Fruit fly (Drosophila melanogaster): Measurements from ENCODE around the gene Sf3b6.
"Not testable (repeated sequence)": the region's sequence is repeated elsewhere in the genome, so short reads cannot be mapped to it uniquely, and the experiment has no call there.

Sf3b6 gene

DNA sequence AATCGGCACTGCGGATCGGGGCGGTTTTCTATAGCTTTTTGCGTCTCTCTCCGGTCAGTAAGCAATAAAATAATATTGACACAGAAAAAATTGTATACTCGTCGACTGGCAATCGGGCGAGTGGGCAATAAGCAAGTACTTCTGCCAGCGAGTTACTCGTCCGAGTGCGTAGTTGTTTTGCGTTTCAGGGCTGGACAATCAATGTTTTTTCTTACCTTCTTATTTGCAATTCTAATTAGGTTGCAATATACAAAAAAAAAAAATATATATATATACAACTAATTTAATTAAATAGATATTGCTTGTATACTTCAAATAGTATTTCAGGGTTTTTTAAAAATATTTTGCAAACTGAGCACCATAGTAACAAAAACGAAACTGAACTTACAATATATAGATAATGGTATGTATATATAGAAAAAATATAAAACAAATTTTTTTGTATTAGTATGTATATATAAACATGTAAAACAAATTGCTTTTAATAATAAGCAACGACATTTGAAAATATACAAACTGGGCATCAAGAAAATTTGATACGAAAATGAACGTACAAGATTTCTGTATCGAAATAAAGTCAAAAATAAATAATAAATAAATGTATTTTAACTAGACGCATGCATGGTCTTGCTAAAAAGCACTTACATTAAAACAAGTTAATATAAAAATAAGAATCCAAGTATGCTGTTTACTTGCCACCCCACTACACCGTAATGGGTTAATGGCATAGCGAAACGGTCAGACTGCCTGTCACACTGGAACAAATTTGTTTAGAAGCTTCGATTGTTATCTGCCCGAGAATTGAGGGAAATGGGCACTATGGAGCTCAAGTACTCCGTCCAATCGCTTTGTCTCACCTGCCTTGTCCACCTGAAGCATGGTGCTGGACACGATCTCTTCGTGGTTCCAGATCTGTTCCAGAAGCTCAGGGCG, 3.7 kb downstream of the Sf3b6 start, which contains the start of the genes D19A and CG7386:
D19A (minus strand) TSS at position 129 of the 933 bp plus-strand sequence.
CG7386 (plus strand) TSS at position 751 of the 933 bp plus-strand sequence.
- TF ChIP-seq CTCF (optimal IDR thresholded peaks at IDR 0.05) (no peak), CG8478 (optimal IDR thresholded peaks at IDR 0.05) (no peak)

DNA sequence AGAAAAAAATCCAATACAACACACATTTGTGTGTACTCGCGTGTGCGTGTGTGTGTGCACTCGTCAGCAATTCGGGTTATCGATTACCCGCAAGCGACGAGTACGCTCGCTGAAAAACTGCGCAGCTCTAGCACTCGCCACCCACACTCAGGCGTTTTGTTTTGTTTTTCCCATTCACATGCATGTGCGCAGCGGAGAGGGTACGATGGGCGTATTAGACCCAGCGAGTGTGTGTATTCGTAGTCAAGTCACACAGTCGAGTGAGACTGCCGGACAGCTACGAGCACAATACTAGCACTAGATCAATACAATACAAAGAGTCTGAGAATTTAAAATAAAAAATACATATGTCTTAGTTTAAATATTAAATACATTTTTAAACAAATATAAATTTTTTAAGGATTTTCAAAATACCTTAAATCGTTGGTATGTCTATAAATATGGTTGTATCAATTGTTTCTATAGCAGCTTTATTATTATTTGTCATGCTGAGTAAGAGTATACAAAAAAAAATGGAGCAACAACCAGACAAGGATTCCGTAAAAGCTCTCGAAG, 8.0 kb downstream of the Sf3b6 start, which contains the start of the genes D19B and CG43293:
D19B (minus strand) TSS at position 37 of the 555 bp plus-strand sequence.
CG43293 (plus strand) TSS at position 306 of the 555 bp plus-strand sequence.
- TF ChIP-seq CTCF (optimal IDR thresholded peaks at IDR 0.05) (peak; percentile 30 to 53), CG8478 (optimal IDR thresholded peaks at IDR 0.05) (no peak)

DNA sequence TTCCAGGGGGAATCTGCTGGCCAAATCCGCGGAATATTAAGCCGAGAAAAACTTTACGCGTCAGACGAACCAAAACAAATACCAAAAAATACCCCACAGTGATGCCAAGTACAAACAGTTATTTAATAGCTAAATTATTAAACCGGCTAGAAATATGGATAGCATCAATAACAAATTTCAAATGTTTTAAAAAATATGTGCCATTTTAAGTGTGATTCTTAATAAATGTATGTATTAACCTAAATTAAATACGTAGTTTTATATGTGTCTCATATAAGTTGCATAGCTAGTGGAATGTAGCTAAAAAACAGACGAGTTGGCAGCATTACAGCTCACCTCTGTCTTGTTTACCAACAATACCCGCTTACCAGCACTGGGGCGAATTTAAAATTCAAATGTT, 11.2 kb downstream of the Sf3b6 start, which contains the start of gene CG10274:
CG10274 (minus strand) TSS at position 54 of the 400 bp plus-strand sequence.
- TF ChIP-seq CG8478 (optimal IDR thresholded peaks at IDR 0.05) = no peak
- TF ChIP-seq CTCF (optimal IDR thresholded peaks at IDR 0.05) = no peak

DNA sequence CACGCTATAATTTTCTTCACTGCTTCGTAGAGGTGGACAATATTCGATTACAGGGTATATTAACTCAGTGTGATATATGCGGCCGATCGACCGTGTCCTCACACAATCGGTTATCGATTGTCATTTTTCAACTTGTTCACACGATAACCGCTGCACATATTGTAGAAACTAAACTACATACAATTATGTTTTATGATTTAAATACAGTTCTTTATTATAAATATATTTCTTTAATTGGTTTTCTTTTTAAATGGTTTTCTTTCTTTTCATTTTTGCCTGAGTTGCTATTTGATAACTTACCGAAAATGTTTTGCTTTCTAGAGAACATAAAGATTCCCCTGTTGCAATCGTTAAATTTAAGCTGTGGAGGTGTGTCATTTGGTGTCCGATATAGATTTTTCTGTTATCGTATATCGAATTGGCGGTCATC, 19.1 kb downstream of the Sf3b6 start, which contains the start of the genes fmt and CG7376:
fmt (minus strand) TSS at position 55 of the 430 bp plus-strand sequence.
CG7376 (plus strand) TSS at position 423 of the 430 bp plus-strand sequence.
- no peak for TF ChIP-seq CG8478 (optimal IDR thresholded peaks at IDR 0.05)
- no peak for TF ChIP-seq CTCF (optimal IDR thresholded peaks at IDR 0.05)

DNA sequence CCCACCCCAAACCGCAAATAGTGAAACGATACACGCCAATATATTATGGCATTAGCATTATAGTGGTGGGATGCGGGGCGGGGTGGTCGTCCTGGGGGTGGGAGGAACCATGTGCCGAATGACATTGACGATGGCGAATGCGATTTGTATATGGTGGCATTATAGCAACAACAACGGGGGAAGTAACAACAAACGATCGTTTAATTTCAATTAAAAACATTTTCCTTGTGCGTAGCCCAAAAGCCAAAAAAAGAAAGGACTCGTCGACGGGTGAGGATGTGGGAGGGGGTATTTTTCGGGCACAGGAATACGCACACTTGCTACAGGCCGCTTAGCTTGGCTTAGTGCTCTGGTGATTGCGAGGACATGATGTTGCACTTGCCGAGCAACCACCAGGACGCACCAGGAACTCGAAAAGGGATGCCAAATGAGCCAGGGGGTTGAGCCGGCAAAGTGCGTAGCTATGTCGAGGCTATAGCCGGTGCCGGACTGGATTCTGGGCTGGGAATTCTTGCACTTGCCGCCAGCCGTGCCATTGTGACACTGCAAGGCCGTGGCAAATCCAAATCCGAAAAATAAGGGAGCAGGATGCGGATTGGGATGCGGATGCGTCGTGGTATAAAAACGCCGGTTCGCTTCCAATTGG, 30.4 kb downstream of the Sf3b6 start, which contains the start of gene Prdm13:
Prdm13 (plus strand) TSS at position 645 of the 646 bp plus-strand sequence.
- TF ChIP-seq CTCF (optimal IDR thresholded peaks at IDR 0.05) = no peak
- TF ChIP-seq CG8478 (optimal IDR thresholded peaks at IDR 0.05) = no peak

DNA sequence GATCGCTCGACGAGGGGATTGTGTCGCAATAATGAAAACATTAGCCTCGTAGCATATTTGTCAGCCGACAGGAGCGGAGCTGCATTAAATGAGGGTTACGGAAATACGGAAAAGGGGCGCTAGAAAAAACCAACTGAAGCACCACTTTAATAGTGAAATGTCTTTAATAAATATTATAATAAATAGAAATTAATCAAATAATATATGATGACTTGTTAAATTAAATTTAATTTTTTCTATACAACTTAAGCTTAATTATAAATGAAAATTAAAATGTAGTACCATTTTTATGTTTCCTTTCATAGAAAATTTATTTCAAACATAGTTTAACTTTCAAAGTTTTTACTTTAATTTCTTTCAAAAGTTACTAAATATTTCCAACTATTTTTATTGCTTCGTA, 31.0 kb downstream of the Sf3b6 start:
- TF ChIP-seq CG8478 (optimal IDR thresholded peaks at IDR 0.05) (no peak), CTCF (optimal IDR thresholded peaks at IDR 0.05) (no peak)

DNA sequence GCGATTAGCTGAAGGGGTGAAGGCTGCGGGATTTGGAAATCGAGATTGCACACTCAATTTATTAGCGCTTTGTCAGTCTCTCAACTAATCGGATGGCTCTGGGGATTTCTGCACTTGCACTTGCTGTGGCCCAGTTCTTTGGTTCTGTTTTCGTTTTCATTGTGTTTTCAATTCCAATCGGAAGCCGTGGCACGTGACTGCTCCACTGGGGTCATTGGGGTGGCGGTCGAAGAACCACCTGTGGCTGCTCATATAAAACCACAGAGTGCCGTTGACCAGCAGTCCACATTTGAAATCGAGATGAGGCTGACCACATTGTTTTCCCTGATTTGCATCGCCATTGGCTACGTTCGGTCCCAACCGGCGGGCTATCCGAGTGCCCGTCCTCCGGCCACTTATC, 32.5 kb downstream of the Sf3b6 start, which contains the start of gene Cpr65Az:
Cpr65Az (plus strand) TSS at position 301 of the 400 bp plus-strand sequence.
- TF ChIP-seq CTCF (optimal IDR thresholded peaks at IDR 0.05) (no peak), CG8478 (optimal IDR thresholded peaks at IDR 0.05) (no peak)

DNA sequence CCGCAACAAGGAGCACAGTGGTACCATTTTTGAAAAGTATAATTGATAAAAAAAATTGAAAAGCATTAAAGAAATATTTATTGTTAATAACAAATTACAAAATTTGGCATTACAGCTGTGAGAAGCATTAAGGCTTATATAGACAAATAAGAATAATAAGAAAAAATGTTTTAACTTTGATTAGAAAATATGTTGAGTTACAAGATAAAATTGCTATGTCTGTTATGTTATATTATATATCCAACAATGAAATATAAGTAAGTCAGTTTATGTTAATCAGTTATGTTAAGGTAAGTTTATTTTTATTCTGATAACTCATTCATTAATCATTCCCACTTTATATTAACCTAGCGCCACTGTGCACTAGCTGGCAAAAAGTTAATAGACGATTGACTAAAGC, 33.1 kb downstream of the Sf3b6 start:
- TF ChIP-seq CG8478 (optimal IDR thresholded peaks at IDR 0.05) = no peak
- TF ChIP-seq CTCF (optimal IDR thresholded peaks at IDR 0.05) = no peak

DNA sequence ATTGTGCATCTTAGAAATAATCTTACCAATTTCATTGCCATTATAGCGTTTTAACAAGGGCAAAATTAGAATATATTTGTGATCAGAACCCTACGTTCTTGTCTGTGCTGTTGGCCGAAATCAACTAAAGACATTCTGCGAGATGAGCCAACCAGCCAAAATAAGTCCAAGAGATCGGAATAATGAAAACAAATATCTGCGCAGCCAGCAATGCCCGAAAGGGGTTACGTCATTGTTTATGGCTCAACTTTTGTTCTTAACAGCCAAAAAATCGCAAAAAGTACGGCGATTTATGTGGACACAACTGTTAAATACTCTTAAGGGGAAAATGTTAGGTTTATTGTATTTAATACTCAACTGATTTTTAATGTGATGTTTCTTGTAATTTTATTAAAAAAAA, 34.4 kb downstream of the Sf3b6 start, which contains the start of gene Cpr65Ay:
Cpr65Ay (minus strand) TSS at position 101 of the 400 bp plus-strand sequence.
- TF ChIP-seq CTCF (optimal IDR thresholded peaks at IDR 0.05) = no peak
- no peak for TF ChIP-seq CG8478 (optimal IDR thresholded peaks at IDR 0.05)

DNA sequence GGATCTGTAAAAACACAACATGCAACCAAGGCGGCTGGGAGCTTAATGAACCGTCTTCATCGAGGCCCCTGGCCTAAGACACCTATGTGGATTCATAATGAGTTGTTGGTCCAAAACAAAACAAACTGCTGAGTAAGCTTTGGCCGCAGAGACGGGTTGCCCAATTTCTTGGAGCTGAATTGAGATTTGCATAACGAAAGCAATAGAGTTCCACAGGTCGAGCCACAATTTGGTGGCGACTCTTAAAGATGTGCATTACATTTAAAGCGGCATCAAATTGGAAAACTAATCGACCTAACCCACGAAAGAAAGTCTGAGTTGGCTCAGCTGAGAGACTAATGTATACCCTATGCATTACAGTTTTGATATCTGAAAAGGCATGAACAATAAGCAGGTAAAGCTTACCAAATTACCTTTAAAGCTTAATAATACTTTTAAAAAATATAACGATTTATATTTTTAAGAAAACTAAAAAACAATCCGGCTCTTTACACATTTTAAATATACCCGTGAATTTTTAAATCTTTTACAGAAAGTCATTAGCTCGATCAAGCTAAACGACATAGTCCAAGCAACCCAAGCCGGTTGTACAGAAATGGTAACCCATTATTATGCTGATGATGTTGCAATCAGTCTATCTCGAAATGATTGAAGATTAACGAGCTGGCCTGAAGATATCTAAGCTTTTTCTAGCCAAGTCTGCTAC, 35.5 kb downstream of the Sf3b6 start, which contains the start of gene CG13297:
CG13297 (minus strand) TSS at position 51 of the 706 bp plus-strand sequence.
- no peak for TF ChIP-seq CTCF (optimal IDR thresholded peaks at IDR 0.05)

DNA sequence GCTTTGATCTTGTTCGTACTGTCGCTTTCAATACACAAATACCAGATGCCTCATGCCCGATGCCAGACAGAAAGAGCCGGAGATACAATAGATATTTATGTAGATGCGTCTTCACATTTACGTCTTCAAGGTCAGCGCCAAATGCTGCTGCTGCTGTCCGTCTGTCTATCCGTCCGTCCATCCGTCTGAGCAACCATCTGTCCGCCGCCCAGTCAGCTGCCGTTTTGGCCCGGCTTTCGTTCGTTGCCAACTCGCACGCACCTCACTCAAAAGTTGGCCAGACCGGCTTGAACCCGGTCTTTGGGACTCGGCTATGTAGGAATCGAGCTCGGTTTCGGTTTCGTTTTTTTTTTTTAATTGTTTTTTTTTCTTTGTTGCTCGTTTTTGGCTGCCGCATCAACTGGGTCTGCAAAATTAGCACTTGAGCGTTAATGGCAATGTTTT, 38.0 kb downstream of the Sf3b6 start:
- no peak for TF ChIP-seq CTCF (optimal IDR thresholded peaks at IDR 0.05)
- no peak for TF ChIP-seq CG8478 (optimal IDR thresholded peaks at IDR 0.05)

DNA sequence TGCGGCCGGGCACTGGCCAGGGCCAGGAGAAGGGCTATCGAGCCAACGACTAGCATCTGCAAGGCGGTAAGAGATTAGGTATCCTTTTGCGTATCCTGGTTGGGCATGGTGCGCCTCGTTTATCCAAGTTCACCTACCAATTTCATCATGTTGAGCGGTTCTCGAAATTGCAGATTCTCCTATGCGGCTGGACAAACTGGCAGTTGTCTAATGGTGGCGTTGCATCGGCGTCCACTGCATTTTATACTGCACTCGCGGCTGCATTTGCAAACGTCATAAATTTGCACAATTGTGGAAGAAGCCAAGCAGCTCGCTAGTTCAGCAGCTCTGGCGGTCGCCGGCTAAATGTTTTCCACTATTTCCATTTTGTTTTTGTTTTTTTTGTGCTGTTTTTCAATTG, 40.4 kb downstream of the Sf3b6 start, which contains the start of gene Acp65Aa:
Acp65Aa (minus strand) TSS at position 215 of the 400 bp plus-strand sequence.
- TF ChIP-seq CG8478 (optimal IDR thresholded peaks at IDR 0.05) (no peak), CTCF (optimal IDR thresholded peaks at IDR 0.05) (no peak)

DNA sequence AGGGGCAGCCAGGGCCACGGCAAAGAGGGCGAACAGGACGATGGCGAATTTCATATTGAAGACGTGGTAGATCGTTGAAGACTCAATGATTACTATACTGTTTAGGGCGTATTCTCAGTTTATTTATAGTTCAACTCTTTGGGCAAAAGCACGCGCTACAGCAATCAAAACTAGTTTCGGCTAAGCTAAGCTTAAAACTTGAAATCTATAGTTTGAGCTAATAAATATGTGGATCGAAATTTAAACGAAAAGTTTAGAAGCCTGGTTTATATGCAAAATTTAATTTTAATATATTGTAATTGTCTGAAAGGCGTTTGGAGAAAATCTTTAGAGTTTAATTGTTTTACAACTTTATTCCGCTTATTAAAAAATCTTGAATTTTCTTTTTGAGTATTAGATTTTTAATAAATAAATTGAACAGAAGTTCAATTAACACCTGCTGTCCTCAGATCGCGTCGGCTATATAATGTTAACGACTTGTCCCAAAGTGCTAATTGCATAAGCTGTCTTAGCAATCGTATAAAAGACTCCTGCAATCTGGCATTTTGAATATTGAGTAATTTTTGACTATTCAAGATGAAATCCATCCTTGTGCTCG, 42.1 kb downstream of the Sf3b6 start, which contains the start of the genes Cpr65Ax2 and Lcp65Aa:
Cpr65Ax2 (minus strand) TSS at position 101 of the 598 bp plus-strand sequence.
Lcp65Aa (plus strand) TSS at position 548 of the 598 bp plus-strand sequence.
- not testable (repeated sequence) for TF ChIP-seq CG8478, CTCF (optimal IDR thresholded peaks at IDR 0.05)

Data from S2 (cell line).